Fruit fly (Drosophila melanogaster): ENCODE data around the gene CG6996.

The CG6996 gene

DNA sequence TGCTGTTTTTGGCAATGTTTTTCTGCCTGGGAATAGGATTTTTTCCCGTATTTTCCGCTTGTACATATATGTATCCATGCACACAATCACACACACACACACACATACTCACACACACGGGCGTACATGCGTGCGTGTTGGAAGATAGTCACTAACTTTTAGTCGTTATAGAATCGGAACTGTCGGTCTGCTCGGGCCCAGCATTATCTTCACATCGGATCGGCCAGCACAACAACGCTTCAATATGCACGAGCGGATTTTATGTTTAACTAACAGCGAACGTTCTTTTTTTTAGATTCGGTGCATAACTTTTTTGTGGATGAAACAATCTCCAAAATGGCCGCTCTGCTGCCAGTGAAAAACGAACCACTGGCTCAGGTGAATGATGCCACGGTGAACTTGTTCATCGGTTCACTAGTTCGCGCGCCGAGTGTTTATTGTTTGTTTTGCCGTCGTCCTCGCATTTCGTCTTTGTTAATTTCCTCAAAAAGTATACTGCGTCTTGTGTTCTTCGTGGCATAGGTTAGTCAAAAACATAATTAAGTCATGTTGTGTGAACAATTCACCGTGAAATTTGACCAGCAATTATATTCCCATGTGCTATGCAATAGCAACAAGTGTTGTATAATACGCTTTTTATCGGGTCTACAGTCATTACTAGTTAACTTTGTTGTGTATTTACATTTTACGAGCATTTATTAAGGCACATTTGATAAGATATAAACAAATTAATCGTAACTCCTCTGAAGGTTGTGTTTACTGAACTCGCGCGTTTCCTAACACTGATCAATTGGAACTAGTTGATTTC, 34.0 kb downstream of the CG6996 start, which contains the start of the genes CG6951 and CG17233:
CG6951 (plus strand) TSS at position 105 of the 808 bp plus-strand sequence.
CG17233 (minus strand) TSS at position 741 of the 808 bp plus-strand sequence.
- no peak for TF ChIP-seq CG1620 (GFP tag; optimal IDR thresholded peaks at IDR 0.05)
- no peak for TF ChIP-seq Crg-1 (GFP tag; optimal IDR thresholded peaks at IDR 0.05)
- no peak for TF ChIP-seq cic (GFP tag; optimal IDR thresholded peaks at IDR 0.05)
- TF ChIP-seq ovo (GFP tag; optimal IDR thresholded peaks at IDR 0.05) = no peak
- TF ChIP-seq Clk (GFP tag; optimal IDR thresholded peaks at IDR 0.05) = no peak
- no peak for TF ChIP-seq CG5204 (GFP tag; optimal IDR thresholded peaks at IDR 0.05)
- no peak for TF ChIP-seq CG33017 (tag; optimal IDR thresholded peaks at IDR 0.05)
- TF ChIP-seq toe (GFP tag; optimal IDR thresholded peaks at IDR 0.05) = peak; percentile 19
- TF ChIP-seq CG14711 (tag; optimal IDR thresholded peaks at IDR 0.05) = no peak
- no peak for TF ChIP-seq cnc (optimal IDR thresholded peaks at IDR 0.05)
- TF ChIP-seq Mnt (GFP tag; optimal IDR thresholded peaks at IDR 0.05) = peak; percentile 38
- peak; percentile 26 for TF ChIP-seq bab1 (GFP tag; optimal IDR thresholded peaks at IDR 0.05)
- peak; percentile 34 for TF ChIP-seq Hr96 (GFP tag; optimal IDR thresholded peaks at IDR 0.05)
- no peak for TF ChIP-seq CG7101 (tag; optimal IDR thresholded peaks at IDR 0.05)
- TF ChIP-seq tj (GFP tag; optimal IDR thresholded peaks at IDR 0.05) = no peak
- TF ChIP-seq kay (GFP tag; ENCODE audit: borderline replicate concordance) = no peak
- TF ChIP-seq pad (GFP tag; optimal IDR thresholded peaks at IDR 0.05) = no peak
- TF ChIP-seq CG7045 (GFP tag; optimal IDR thresholded peaks at IDR 0.05) = no peak
- no peak for TF ChIP-seq CG11617 (GFP tag; optimal IDR thresholded peaks at IDR 0.05)
- no peak for TF ChIP-seq CG12768 (GFP tag; optimal IDR thresholded peaks at IDR 0.05)

DNA sequence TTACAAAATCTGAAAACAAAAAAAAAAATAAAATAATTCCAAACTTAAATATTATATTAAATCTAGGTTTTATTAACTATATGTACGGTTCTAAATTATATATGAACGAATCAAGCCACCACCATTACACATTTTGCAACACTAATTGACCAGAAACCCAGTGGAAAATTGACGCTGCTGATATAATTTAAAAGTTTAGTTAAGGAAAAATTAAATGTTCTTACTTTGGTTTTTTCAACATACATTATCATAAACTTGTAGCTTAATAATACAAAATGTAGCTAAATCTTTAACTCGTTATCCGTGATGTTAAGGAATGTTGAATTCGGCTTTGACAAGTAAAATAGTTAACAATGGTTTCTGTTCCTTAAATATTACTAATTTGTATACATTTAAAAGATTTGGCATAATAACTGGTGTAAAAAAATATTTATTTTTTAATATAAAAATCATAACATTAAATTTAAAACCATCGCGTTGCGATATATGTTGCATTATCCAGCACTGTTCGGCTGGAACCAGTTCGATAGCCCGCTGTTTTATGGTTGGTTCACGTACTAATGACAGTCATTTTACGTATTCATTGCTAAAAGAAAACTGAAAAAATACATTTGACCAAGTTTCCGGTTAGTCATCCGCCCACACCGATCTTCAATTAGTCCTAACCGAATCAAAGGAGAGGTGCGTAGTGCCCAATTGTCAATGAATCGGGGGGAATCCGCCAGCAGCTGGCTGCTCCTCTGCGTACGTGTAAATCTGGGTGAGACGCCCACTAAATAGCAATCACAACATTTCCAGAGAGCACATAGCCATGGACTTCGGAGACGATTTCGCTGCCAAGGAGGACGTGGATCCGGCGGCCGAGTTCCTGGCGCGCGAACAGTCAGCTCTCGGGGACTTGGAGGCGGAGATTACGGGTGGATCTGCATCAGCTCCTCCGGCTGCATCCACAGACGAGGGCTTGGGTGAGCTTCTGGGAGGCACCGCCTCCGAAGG, 35.0 kb downstream of the CG6996 start:
- no peak for TF ChIP-seq cnc (optimal IDR thresholded peaks at IDR 0.05)
- TF ChIP-seq pad (GFP tag; optimal IDR thresholded peaks at IDR 0.05) = peak; percentile 60
- TF ChIP-seq Clk (GFP tag; optimal IDR thresholded peaks at IDR 0.05) = peak; percentile 47
- TF ChIP-seq tj (GFP tag; optimal IDR thresholded peaks at IDR 0.05) = peak; percentile 34
- TF ChIP-seq CG12768 (GFP tag; optimal IDR thresholded peaks at IDR 0.05) = peak; percentile 66
- peak; percentile 36 for TF ChIP-seq ovo (GFP tag; optimal IDR thresholded peaks at IDR 0.05)
- TF ChIP-seq Crg-1 (GFP tag; optimal IDR thresholded peaks at IDR 0.05) = peak; percentile 40
- TF ChIP-seq CG33017 (tag; optimal IDR thresholded peaks at IDR 0.05) = peak; percentile 50
- TF ChIP-seq bab1 (GFP tag; optimal IDR thresholded peaks at IDR 0.05) = peak; percentile 1
- TF ChIP-seq toe (GFP tag; optimal IDR thresholded peaks at IDR 0.05) = peak; percentile 51
- TF ChIP-seq CG11617 (GFP tag; optimal IDR thresholded peaks at IDR 0.05) = peak; percentile 78
- TF ChIP-seq kay (GFP tag; ENCODE audit: borderline replicate concordance) = peak; percentile 82
- peak; percentile 52 for TF ChIP-seq CG5204 (GFP tag; optimal IDR thresholded peaks at IDR 0.05)
- no peak for TF ChIP-seq cic (GFP tag; optimal IDR thresholded peaks at IDR 0.05)
- peak; percentile 17 for TF ChIP-seq Mnt (GFP tag; optimal IDR thresholded peaks at IDR 0.05)
- peak; percentile 12 for TF ChIP-seq CG1620 (GFP tag; optimal IDR thresholded peaks at IDR 0.05)
- TF ChIP-seq CG14711 (tag; optimal IDR thresholded peaks at IDR 0.05) = peak; percentile 68
- peak; percentile 70 for TF ChIP-seq CG7101 (tag; optimal IDR thresholded peaks at IDR 0.05)
- peak; percentile 17 for TF ChIP-seq Hr96 (GFP tag; optimal IDR thresholded peaks at IDR 0.05)
- TF ChIP-seq CG7045 (GFP tag; optimal IDR thresholded peaks at IDR 0.05) = peak; percentile 57

dm6 chr3L:20247513-20248173, 40.3 kb downstream of the CG6996 start, which contains the start of gene rdgC:
rdgC (plus strand) TSS chr3L:20248080.
- TF ChIP-seq pad (GFP tag; optimal IDR thresholded peaks at IDR 0.05) (peak; percentile 71), Mnt (GFP tag; optimal IDR thresholded peaks at IDR 0.05) (peak; percentile 4), cnc (optimal IDR thresholded peaks at IDR 0.05) (no peak), cic (GFP tag; optimal IDR thresholded peaks at IDR 0.05) (peak; percentile 35), CG12768 (GFP tag; optimal IDR thresholded peaks at IDR 0.05) (peak; percentile 95), CG7101 (tag; optimal IDR thresholded peaks at IDR 0.05) (peak; percentile 87), kay (GFP tag; ENCODE audit: borderline replicate concordance) (peak; percentile 86), tj (GFP tag; optimal IDR thresholded peaks at IDR 0.05) (peak; percentile 50), CG11617 (GFP tag; optimal IDR thresholded peaks at IDR 0.05) (peak; percentile 74), Crg-1 (GFP tag; optimal IDR thresholded peaks at IDR 0.05) (peak; percentile 38), bab1 (GFP tag; optimal IDR thresholded peaks at IDR 0.05) (peak; percentile 17), ovo (GFP tag; optimal IDR thresholded peaks at IDR 0.05) (peak; percentile 40), CG14711 (tag; optimal IDR thresholded peaks at IDR 0.05) (peak; percentile 92), CG33017 (tag; optimal IDR thresholded peaks at IDR 0.05) (peak; percentile 93), Hr96 (GFP tag; optimal IDR thresholded peaks at IDR 0.05) (peak; percentile 84), Clk (GFP tag; optimal IDR thresholded peaks at IDR 0.05) (peak; percentile 90), CG7045 (GFP tag; optimal IDR thresholded peaks at IDR 0.05) (peak; percentile 94), CG5204 (GFP tag; optimal IDR thresholded peaks at IDR 0.05) (peak; percentile 90), CG1620 (GFP tag; optimal IDR thresholded peaks at IDR 0.05) (peak; percentile 22), toe (GFP tag; optimal IDR thresholded peaks at IDR 0.05) (peak; percentile 85)
